Fruit fly (Drosophila melanogaster): ENCODE data around the gene Mulk.

Mulk gene

dm6 chr2L:10311822-10312221 is 42.0 kb downstream of the Mulk start (continued):
- TF ChIP-seq CG7963 (GFP tag; IDR thresholded peaks at IDR 0.05; ENCODE audit: partially characterized antibody): no peak
- no peak for TF ChIP-seq CG34422 (GFP tag; IDR thresholded peaks at IDR 0.05)

- TF ChIP-seq ind (GFP tag; optimal IDR thresholded peaks at IDR 0.05) (no peak), ERR (GFP tag; optimal IDR thresholded peaks at IDR 0.05) (no peak), ara (GFP tag; IDR thresholded peaks at IDR 0.05) (no peak), CHES-1-like (GFP tag; optimal IDR thresholded peaks at IDR 0.05) (no peak), CG9437 (GFP tag; optimal IDR thresholded peaks at IDR 0.05) (no peak), corto (GFP tag; optimal IDR thresholded peaks at IDR 0.05) (no peak), CG3995 (GFP tag; optimal IDR thresholded peaks at IDR 0.05) (peak; percentile 77), chm (GFP tag; IDR thresholded peaks at IDR 0.05) (no peak), Gug (GFP tag; IDR thresholded peaks at IDR 0.05) (no peak; the same call in 3 of the 4 replicates), Poxn (GFP tag; IDR thresholded peaks at IDR 0.05) (no peak), ssp (GFP tag; IDR thresholded peaks at IDR 0.05) (peak; percentile 83), exex (tag; optimal IDR thresholded peaks at IDR 0.05) (no peak), insv (GFP tag; optimal IDR thresholded peaks at IDR 0.05) (no peak), CG13624 (GFP tag; optimal IDR thresholded peaks at IDR 0.05) (no peak), TFAM (GFP tag; optimal IDR thresholded peaks at IDR 0.05) (no peak), cato (GFP tag; optimal IDR thresholded peaks at IDR 0.05; ENCODE audit: borderline replicate concordance) (no peak), Ets65A (GFP tag) (peak; percentile 25), fu2 (GFP tag; optimal IDR thresholded peaks at IDR 0.05) (no peak), Lhr (GFP tag; optimal IDR thresholded peaks at IDR 0.05) (peak; percentile 9), nerfin-1 (tag; optimal IDR thresholded peaks at IDR 0.05) (no peak), gce (GFP tag; IDR thresholded peaks at IDR 0.05) (no peak), pita (GFP tag; optimal IDR thresholded peaks at IDR 0.05) (no peak), Tbp (GFP tag; optimal IDR thresholded peaks at IDR 0.05) (no peak), crol (GFP tag; IDR thresholded peaks at IDR 0.05) (no peak), dmrt11E (tag; optimal IDR thresholded peaks at IDR 0.05) (peak; percentile 39), CG1603 (tag; optimal IDR thresholded peaks at IDR 0.05) (peak; percentile 99), fru (optimal IDR thresholded peaks at IDR 0.05) (no peak), gem (tag; optimal IDR thresholded peaks at IDR 0.05) (no peak), inv (GFP tag; IDR thresholded peaks at IDR 0.05; ENCODE audit: partially characterized antibody) (no peak), CG6254 (GFP tag; optimal IDR thresholded peaks at IDR 0.05) (no peak), sd (tag; optimal IDR thresholded peaks at IDR 0.05) (no peak), Doc3 (GFP tag; IDR thresholded peaks at IDR 0.05; ENCODE audit: partially characterized antibody) (no peak), Xbp1 (GFP tag; optimal IDR thresholded peaks at IDR 0.05) (peak; percentile 6), CG18599 (GFP tag; optimal IDR thresholded peaks at IDR 0.05) (no peak), CG12236 (GFP tag; optimal IDR thresholded peaks at IDR 0.05) (no peak), CG6791 (GFP tag; IDR thresholded peaks at IDR 0.05; ENCODE audit: partially characterized antibody) (peak; percentile 56; the same call in 2 of the 3 replicates), Dip2 (GFP tag; IDR thresholded peaks at IDR 0.05) (no peak), CrebB (tag; optimal IDR thresholded peaks at IDR 0.05) (no peak), CG18619 (GFP tag; optimal IDR thresholded peaks at IDR 0.05) (no peak), unpg (GFP tag; optimal IDR thresholded peaks at IDR 0.05) (no peak), CG10543 (GFP tag; optimal IDR thresholded peaks at IDR 0.05) (no peak), CG6272 (GFP tag; IDR thresholded peaks at IDR 0.05) (no peak), her (GFP tag; optimal IDR thresholded peaks at IDR 0.05) (no peak), B-H1 (GFP tag; IDR thresholded peaks at IDR 0.05) (no peak), CG1024 (GFP tag; IDR thresholded peaks at IDR 0.05) (peak; percentile 79; the same call in 1 of the 2 replicates), dysf (GFP tag; IDR thresholded peaks at IDR 0.05) (no peak)
Observed at dm6 chr2L:10314327-10315210, 44.7 kb downstream of the Mulk start, which contains the start of the genes Usp14 and CG4972. Gene Usp14, minus strand, starts transcription at chr2L:10314396. Gene CG4972, plus strand, starts transcription at chr2L:10314792.

All from whole organism, embryonic.